Worm (Caenorhabditis elegans): ENCODE data around the gene fbxa-51.

DNA sequence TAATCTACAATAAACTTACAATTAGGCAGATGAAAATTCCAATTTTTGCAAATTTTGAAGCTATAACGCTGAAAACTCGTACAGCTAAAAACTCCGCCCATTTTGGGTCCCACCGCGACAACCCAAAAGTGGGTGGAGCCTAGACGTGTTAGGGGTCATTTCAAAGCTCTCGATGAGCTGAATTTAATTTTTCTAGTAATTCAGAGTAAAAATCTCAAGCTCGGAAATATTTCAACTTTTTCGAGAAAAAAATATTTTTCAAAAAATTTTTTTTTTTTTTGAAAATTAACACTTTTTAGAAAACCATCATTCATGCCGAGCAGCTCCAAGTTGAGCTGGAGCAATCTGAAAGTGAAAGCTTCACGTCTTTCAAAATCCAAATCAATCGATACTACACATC lies 39.2 kb downstream of the fbxa-51 start, which contains the start of gene R06B10.7:
- TF ChIP-seq alr-1 (tag; optimal IDR thresholded peaks at IDR 0.05; ENCODE audit: borderline replicate concordance), result no peak
- TF ChIP-seq nhr-90 (tag; optimal IDR thresholded peaks at IDR 0.05; ENCODE audit: poor library complexity), result no peak
- TF ChIP-seq dpl-1 (GFP tag; optimal IDR thresholded peaks at IDR 0.05), result no peak
- no peak for TF ChIP-seq elt-2 (tag; optimal IDR thresholded peaks at IDR 0.05)
- no peak for TF ChIP-seq snpc-4 (tag; optimal IDR thresholded peaks at IDR 0.05)
- TF ChIP-seq ceh-82 (tag; optimal IDR thresholded peaks at IDR 0.05), result no peak
- TF ChIP-seq mef-2 (tag; optimal IDR thresholded peaks at IDR 0.05), result no peak
- no peak for TF ChIP-seq nhr-76 (tag; optimal IDR thresholded peaks at IDR 0.05)
- TF ChIP-seq nhr-71 (tag; optimal IDR thresholded peaks at IDR 0.05), result no peak
- TF ChIP-seq egl-13 (tag; optimal IDR thresholded peaks at IDR 0.05), result no peak
- TF ChIP-seq zag-1 (tag; optimal IDR thresholded peaks at IDR 0.05), result no peak
- TF ChIP-seq unc-62 (GFP tag; optimal IDR thresholded peaks at IDR 0.05), result no peak
